Worm (Caenorhabditis elegans) whole organism, young adult: Measurements from ENCODE around the gene txt-4.

Source experiments
- F10E7.11 ChIP-seq: sonication (generic microtip); optimal IDR thresholded peaks from 2 replicates; lab custom pipeline; 2017; ENCODE audit warnings: mild to moderate bottlenecking, missing genetic modification characterization, moderate library complexity, missing compliant biosample characterization
- Y53G8AR.9 ChIP-seq: fragments of 200-800 bp; sonication (Bioruptor generic); conservative IDR thresholded peaks from 2 replicates; pipeline ENCODE4 v1.3.6; 2022; ENCODE audit warnings: missing genetic modification reagents, missing genetic modification characterization, missing compliant biosample characterization
- ZK185.1 ChIP-seq: sonication (generic microtip); optimal IDR thresholded peaks from 2 replicates; lab custom pipeline; 2016; ENCODE audit warnings: mild to moderate bottlenecking, missing genetic modification characterization, missing compliant biosample characterization; ENCODE audit not compliant: poor library complexity, severe bottlenecking
- ama-1 ChIP-seq, 3 experiments: fragments of 150-350 bp in 1 of 3; sonication (generic microtip) in 2 of 3; optimal IDR thresholded peaks; 2 replicates each; lab custom pipeline; 2014 to 2018; ENCODE audit warnings: missing biosample characterization in 2 of 3, missing genetic modification characterization in 2 of 3, missing genetic modification reagents in 2 of 3
- atf-7 ChIP-seq: sonication (generic microtip); optimal IDR thresholded peaks from 2 replicates; lab custom pipeline; 2017; ENCODE audit warnings: mild to moderate bottlenecking, missing genetic modification characterization, missing compliant biosample characterization
- attf-5 ChIP-seq: fragments of 200-800 bp; sonication (Bioruptor generic); optimal IDR thresholded peaks from 2 replicates; lab custom pipeline; 2018; ENCODE audit warnings: mild to moderate bottlenecking, missing genetic modification characterization, missing compliant biosample characterization
- ceh-40 ChIP-seq: fragments of 200-800 bp; sonication (Bioruptor generic); IDR thresholded peaks from 2 replicates; pipeline ENCODE4 v1.3.6; 2022; ENCODE audit warnings: missing genetic modification characterization, missing compliant biosample characterization
- dpl-1 ChIP-seq: fragments of 150-350 bp; optimal IDR thresholded peaks from 2 replicates; lab custom pipeline; 2014; ENCODE audit warnings: missing biosample characterization, missing genetic modification reagents, missing genetic modification characterization
- lir-1 ChIP-seq: fragments of 200-800 bp; sonication (Bioruptor generic); conservative IDR thresholded peaks from 2 replicates; pipeline ENCODE4 v1.3.6; 2022; ENCODE audit warnings: missing genetic modification reagents, missing genetic modification characterization, missing compliant biosample characterization
- pha-4 ChIP-seq: fragments of 150-350 bp; sonication (generic microtip); optimal IDR thresholded peaks from 2 replicates; lab custom pipeline; 2014; ENCODE audit warnings: missing biosample characterization, missing genetic modification reagents, missing genetic modification characterization
- sdz-38 ChIP-seq: sonication (generic microtip); optimal IDR thresholded peaks from 2 replicates; lab custom pipeline; 2016; ENCODE audit warnings: missing genotype, missing genetic modification characterization, missing compliant biosample characterization
- snpc-1.1 ChIP-seq: sonication (generic microtip); optimal IDR thresholded peaks from 2 replicates; lab custom pipeline; 2017; ENCODE audit warnings: missing genetic modification characterization, mild to moderate bottlenecking, missing compliant biosample characterization, antibody characterized with exemption, moderate library complexity, missing genotype, missing genetic modification reagents; ENCODE audit not compliant: insufficient read depth
- unc-62 ChIP-seq: fragments of 150-350 bp; optimal IDR thresholded peaks from 2 replicates; lab custom pipeline; 2014; ENCODE audit warnings: missing biosample characterization, missing genetic modification reagents, missing genetic modification characterization

- TF ChIP-seq pha-4 (tag; lab: Kevin White, UChicago) = no peak
- TF ChIP-seq ceh-40 = no peak
- TF ChIP-seq sdz-38 (tag; lab: Kevin White, UChicago) = no peak
- no peak for TF ChIP-seq unc-62
- TF ChIP-seq attf-5 (GFP tag; lab: Kevin White, UChicago) = no peak
- no peak for TF ChIP-seq ama-1 (optimal IDR thresholded peaks at IDR 0.05; lab: Kevin White, UChicago)
- TF ChIP-seq ama-1 (GFP tag; optimal IDR thresholded peaks at IDR 0.05; lab: Kevin White, UChicago) = no peak
- no peak for TF ChIP-seq ZK185.1 (tag; lab: Kevin White, UChicago)
- no peak for TF ChIP-seq dpl-1 (GFP tag; lab: Kevin White, UChicago)
- TF ChIP-seq lir-1 (GFP tag; lab: Robert Waterston, UW) = no peak
- TF ChIP-seq snpc-1.1 (tag; lab: Kevin White, UChicago) = no peak
- no peak for TF ChIP-seq F10E7.11 (tag; lab: Kevin White, UChicago)
- no peak for TF ChIP-seq Y53G8AR.9 (GFP tag; lab: Robert Waterston, UW)
- no peak for TF ChIP-seq atf-7
Measured at ce11 chrIV:1561884-1562283, 51.5 kb downstream of the txt-4 start, which contains the start of gene hpo-6.
